Worm (Caenorhabditis elegans): ENCODE measurements around the gene K10C9.4.

K10C9.4 gene

ce11 chrV:1052559-1053064, at the start of gene K10C9.4:
TSS of gene K10C9.4 (minus strand) at chrV:1053014.
- TF ChIP-seq F22D6.2 (tag; optimal IDR thresholded peaks at IDR 0.05), result no peak

DNA sequence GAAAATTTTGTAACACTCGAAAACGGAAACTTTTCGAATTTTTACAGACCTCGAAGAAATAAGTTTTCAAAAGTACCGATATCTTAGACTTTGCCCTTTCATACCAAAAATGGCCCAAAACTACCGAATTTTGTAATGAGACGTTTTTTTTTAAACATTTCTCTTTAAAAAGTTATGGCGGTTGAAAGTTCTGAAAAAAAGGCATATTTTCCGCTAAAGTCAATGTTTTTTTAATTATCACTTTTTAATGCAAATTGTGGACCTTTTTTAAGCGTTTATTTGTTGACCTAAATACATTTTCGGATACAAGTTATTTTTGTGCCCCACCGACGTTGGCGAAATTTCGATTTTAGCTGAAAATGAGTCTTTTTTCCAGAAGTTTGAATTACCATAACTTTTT, 49.8 kb upstream of the K10C9.4 start:
- TF ChIP-seq ccch-3 (GFP tag; optimal IDR thresholded peaks at IDR 0.05), result no peak
- TF ChIP-seq rcor-1 (GFP tag; IDR thresholded peaks at IDR 0.05), result no peak
- TF ChIP-seq egrh-3 (GFP tag; IDR thresholded peaks at IDR 0.05), result no peak
- TF ChIP-seq sea-2 (GFP tag; IDR thresholded peaks at IDR 0.05), result no peak
- TF ChIP-seq attf-3 (GFP tag; conservative IDR thresholded peaks at IDR 0.05), result no peak
- no peak for TF ChIP-seq zfh-2 (GFP tag; conservative IDR thresholded peaks at IDR 0.05)

- TF ChIP-seq pbrm-1 (GFP tag; IDR thresholded peaks at IDR 0.05) (no peak), dpl-1 (GFP tag; optimal IDR thresholded peaks at IDR 0.05) (no peak)
Observed at ce11 chrV:1100280-1100679, 47.5 kb upstream of the K10C9.4 start, which contains the start of gene Y50D4B.2. TSS of gene Y50D4B.2 (plus strand) at chrV:1100580.

- TF ChIP-seq ztf-3 (GFP tag; optimal IDR thresholded peaks at IDR 0.05), result no peak
- no peak for TF ChIP-seq snpc-1.3 (tag; optimal IDR thresholded peaks at IDR 0.05; ENCODE audit: insufficient read depth)
- no peak for TF ChIP-seq zim-3 (tag; optimal IDR thresholded peaks at IDR 0.05)
- TF ChIP-seq sptf-2 (GFP tag; optimal IDR thresholded peaks at IDR 0.05), result no peak
- TF ChIP-seq let-526 (GFP tag; IDR thresholded peaks at IDR 0.05), result no peak
Observed at ce11 chrV:1092359-1092758, 39.5 kb upstream of the K10C9.4 start, which contains the start of gene Y50D4B.4. TSS of gene Y50D4B.4 (plus strand) at chrV:1092659.

- TF ChIP-seq F33H1.4 (GFP tag; IDR thresholded peaks at IDR 0.05) (no peak), ztf-3 (GFP tag; optimal IDR thresholded peaks at IDR 0.05) (no peak), ceh-58 (GFP tag; IDR thresholded peaks at IDR 0.05) (no peak), lin-26 (GFP tag; IDR thresholded peaks at IDR 0.05) (no peak), Y79H2A.3 (GFP tag; conservative IDR thresholded peaks at IDR 0.05) (no peak), nhr-80 (tag; optimal IDR thresholded peaks at IDR 0.05) (no peak), K12H6.12 (tag; optimal IDR thresholded peaks at IDR 0.05) (no peak), ekl-4 (GFP tag; IDR thresholded peaks at IDR 0.05) (no peak), nhr-27 (tag; optimal IDR thresholded peaks at IDR 0.05) (no peak), lin-40 (tag; optimal IDR thresholded peaks at IDR 0.05) (no peak), gei-17 (GFP tag; optimal IDR thresholded peaks at IDR 0.05) (no peak)
Observed at ce11 chrV:1087983-1088382, 35.2 kb upstream of the K10C9.4 start, which contains the start of gene clec-203. TSS of gene clec-203 (plus strand) at chrV:1088283.

DNA sequence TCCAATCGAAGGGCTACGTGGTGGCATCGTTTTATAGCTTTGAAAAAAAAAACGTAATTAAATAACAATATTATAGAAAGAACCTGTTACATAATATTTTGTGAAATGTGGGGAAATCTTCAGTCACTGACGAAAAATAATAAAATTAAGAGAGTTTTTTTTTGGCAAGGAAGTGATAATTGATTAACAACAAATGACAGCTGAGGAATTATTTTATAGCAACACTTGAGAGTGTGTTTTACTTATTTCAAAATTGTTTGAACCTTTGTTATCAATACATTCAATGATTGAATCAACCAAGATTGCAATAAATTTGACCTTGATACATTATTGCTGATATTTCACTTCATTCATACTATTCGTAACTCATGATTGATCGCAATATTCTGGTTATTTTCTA, 31.2 kb upstream of the K10C9.4 start, which contains the start of gene Y50D4B.6:
TSS of gene Y50D4B.6 (plus strand) at position 301 of the 400 bp plus-strand sequence.
- TF ChIP-seq egl-44 (GFP tag; IDR thresholded peaks at IDR 0.05) (no peak), attf-6 (GFP tag; IDR thresholded peaks at IDR 0.05) (no peak), B0336.3 (GFP tag; IDR thresholded peaks at IDR 0.05) (no peak), tlf-1 (GFP tag; optimal IDR thresholded peaks at IDR 0.05) (no peak), ceh-91 (GFP tag; IDR thresholded peaks at IDR 0.05) (no peak), Y67H2A.10 (GFP tag; conservative IDR thresholded peaks at IDR 0.05) (no peak), tbp1 (GFP tag; optimal IDR thresholded peaks at IDR 0.05) (no peak), D2030.7 (GFP tag; IDR thresholded peaks at IDR 0.05) (no peak), madf-6 (GFP tag; IDR thresholded peaks at IDR 0.05) (no peak)

Data from whole organism, young adult.